Fruit fly (Drosophila melanogaster): Measurements from ENCODE around the gene CG13473.

CG13473 gene

DNA sequence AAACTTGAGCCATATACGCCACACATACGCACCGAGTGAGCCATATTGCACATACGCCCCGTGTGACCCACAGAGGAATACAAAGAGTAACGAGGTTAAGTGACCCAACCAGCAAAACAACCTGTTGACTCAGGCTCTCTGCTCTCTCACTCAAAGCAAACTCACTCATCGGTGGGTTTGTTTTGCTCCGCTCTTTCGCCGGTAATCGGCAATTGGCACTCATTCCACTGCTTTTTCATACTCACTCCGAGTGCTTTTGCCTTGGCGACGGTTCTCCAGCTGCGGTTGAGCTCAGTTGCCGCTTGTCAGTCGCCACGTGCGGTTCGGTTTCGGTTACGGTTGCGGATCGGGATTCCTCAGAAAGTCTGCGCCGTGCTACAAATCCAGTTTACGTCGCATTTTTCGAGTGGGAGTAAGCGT, 22.1 kb upstream of the CG13473 start (continued):
- no peak for TF ChIP-seq CHES-1-like (GFP tag; optimal IDR thresholded peaks at IDR 0.05)
- TF ChIP-seq Pdp1 (GFP tag; optimal IDR thresholded peaks at IDR 0.05), result no peak
- peak; percentile 51 for TF ChIP-seq nau (GFP tag; optimal IDR thresholded peaks at IDR 0.05)
- TF ChIP-seq CG13775 (GFP tag; optimal IDR thresholded peaks at IDR 0.05), result no peak
- no peak for TF ChIP-seq ac (GFP tag; optimal IDR thresholded peaks at IDR 0.05)
- TF ChIP-seq Lpt (GFP tag; optimal IDR thresholded peaks at IDR 0.05), result no peak
- TF ChIP-seq GATAe (GFP tag; conservative IDR thresholded peaks at IDR 0.05), result no peak
- TF ChIP-seq CG17802 (tag; optimal IDR thresholded peaks at IDR 0.05), result no peak
- no peak for TF ChIP-seq CG7357 (GFP tag; IDR thresholded peaks at IDR 0.05)
- TF ChIP-seq CG10209 (GFP tag; optimal IDR thresholded peaks at IDR 0.05), result no peak
- TF ChIP-seq CG1832 (GFP tag; optimal IDR thresholded peaks at IDR 0.05), result no peak
- TF ChIP-seq CG18619 (GFP tag; optimal IDR thresholded peaks at IDR 0.05), result no peak
- TF ChIP-seq p53 (GFP tag; optimal IDR thresholded peaks at IDR 0.05), result no peak
- no peak for TF ChIP-seq CG17328 (GFP tag; IDR thresholded peaks at IDR 0.05)
- TF ChIP-seq Nf-YA (GFP tag; IDR thresholded peaks at IDR 0.05), result no peak
- TF ChIP-seq Gug (GFP tag; IDR thresholded peaks at IDR 0.05), result no peak
- TF ChIP-seq caup (GFP tag; optimal IDR thresholded peaks at IDR 0.05; ENCODE audit: severe bottlenecking), result no peak
- no peak for TF ChIP-seq Side (GFP tag; optimal IDR thresholded peaks at IDR 0.05)
- TF ChIP-seq Bteb2 (GFP tag; optimal IDR thresholded peaks at IDR 0.05), result no peak
- TF ChIP-seq CG13287 (GFP tag; IDR thresholded peaks at IDR 0.05; ENCODE audit: partially characterized antibody), result peak; percentile 75; the same call in 1 of the 2 replicates
- TF ChIP-seq Taf1 (GFP tag; IDR thresholded peaks at IDR 0.05), result no peak
- no peak for TF ChIP-seq CG10543 (GFP tag; optimal IDR thresholded peaks at IDR 0.05)
- no peak for TF ChIP-seq CG8765 (GFP tag; IDR thresholded peaks at IDR 0.05)
- TF ChIP-seq disco-r (GFP tag; optimal IDR thresholded peaks at IDR 0.05), result no peak
- no peak for TF ChIP-seq CG10267 (tag; optimal IDR thresholded peaks at IDR 0.05)
- no peak for TF ChIP-seq CG4617 (GFP tag; optimal IDR thresholded peaks at IDR 0.05; ENCODE audit: borderline replicate concordance)
- no peak for TF ChIP-seq Eip74EF (GFP tag; optimal IDR thresholded peaks at IDR 0.05)
- TF ChIP-seq MESR4 (GFP tag; optimal IDR thresholded peaks at IDR 0.05), result no peak
- no peak for TF ChIP-seq Usf (GFP tag; optimal IDR thresholded peaks at IDR 0.05)
- no peak for TF ChIP-seq sens-2 (GFP tag; IDR thresholded peaks at IDR 0.05)
- no peak for TF ChIP-seq CG16863 (GFP tag; optimal IDR thresholded peaks at IDR 0.05)
- no peak for TF ChIP-seq slbo (GFP tag; IDR thresholded peaks at IDR 0.05)
- no peak for TF ChIP-seq Mes4 (GFP tag; optimal IDR thresholded peaks at IDR 0.05)
- TF ChIP-seq sisA (GFP tag; IDR thresholded peaks at IDR 0.05), result no peak
- TF ChIP-seq ems (GFP tag; optimal IDR thresholded peaks at IDR 0.05), result no peak
- no peak for TF ChIP-seq Stat92E (GFP tag; optimal IDR thresholded peaks at IDR 0.05)
- 0 out of 3 replicates have a peak, but pooled peaks have one; percentile 42 for TF ChIP-seq CG6791 (GFP tag; IDR thresholded peaks at IDR 0.05; ENCODE audit: partially characterized antibody)
- no peak for TF ChIP-seq Hand (GFP tag; optimal IDR thresholded peaks at IDR 0.05)
- TF ChIP-seq chn (GFP tag; optimal IDR thresholded peaks at IDR 0.05), result no peak
- TF ChIP-seq CG8281 (tag; optimal IDR thresholded peaks at IDR 0.05), result no peak
- no peak for TF ChIP-seq Mrtf (GFP tag; IDR thresholded peaks at IDR 0.05)
- no peak for TF ChIP-seq CG32532 (GFP tag; IDR thresholded peaks at IDR 0.05)
- no peak for TF ChIP-seq CG1024 (GFP tag; IDR thresholded peaks at IDR 0.05)
- no peak for TF ChIP-seq CG2678 (tag; optimal IDR thresholded peaks at IDR 0.05)
- TF ChIP-seq CG7928 (GFP tag; optimal IDR thresholded peaks at IDR 0.05), result no peak
- TF ChIP-seq esg (GFP tag; conservative IDR thresholded peaks at IDR 0.05), result no peak
- TF ChIP-seq HLH3B (GFP tag; IDR thresholded peaks at IDR 0.05), result no peak
- no peak for TF ChIP-seq Rfx (GFP tag; IDR thresholded peaks at IDR 0.05)
- TF ChIP-seq CG14050 (GFP tag; IDR thresholded peaks at IDR 0.05), result no peak
- TF ChIP-seq dmrt99B (tag; optimal IDR thresholded peaks at IDR 0.05), result no peak
- no peak for TF ChIP-seq HLHmδ (GFP tag; optimal IDR thresholded peaks at IDR 0.05)
